Worm (Caenorhabditis elegans): Measurements from ENCODE around the gene ttr-33.

The ttr-33 gene

ce11 chrV:7822655-7823054 is 15.1 kb downstream of the ttr-33 start:
- TF ChIP-seq tbx-8 (GFP tag; optimal IDR thresholded peaks at IDR 0.05), result no peak
- no peak for TF ChIP-seq snpc-4 (tag; optimal IDR thresholded peaks at IDR 0.05)
- no peak for TF ChIP-seq elt-1 (tag; optimal IDR thresholded peaks at IDR 0.05; ENCODE audit: borderline replicate concordance, insufficient read depth)
- peak; percentile 99 for TF ChIP-seq unc-62 (GFP tag; optimal IDR thresholded peaks at IDR 0.05)
- no peak for TF ChIP-seq ceh-39 (tag; optimal IDR thresholded peaks at IDR 0.05)
- TF ChIP-seq nhr-2 (tag; optimal IDR thresholded peaks at IDR 0.05), result no peak
- peak; percentile 92 for TF ChIP-seq unc-120 (tag; optimal IDR thresholded peaks at IDR 0.05; ENCODE audit: poor library complexity, severe bottlenecking)
- TF ChIP-seq hlh-1 (tag; optimal IDR thresholded peaks at IDR 0.05), result peak; percentile 99
- no peak for TF ChIP-seq nhr-12 (tag; optimal IDR thresholded peaks at IDR 0.05)
- TF ChIP-seq bed-3 (GFP tag; optimal IDR thresholded peaks at IDR 0.05), result no peak
- no peak for TF ChIP-seq lsy-2 (tag; optimal IDR thresholded peaks at IDR 0.05)
- no peak for TF ChIP-seq ceh-83 (GFP tag; optimal IDR thresholded peaks at IDR 0.05)
- TF ChIP-seq sem-2 (GFP tag; optimal IDR thresholded peaks at IDR 0.05), result no peak
- no peak for TF ChIP-seq sptf-1 (tag; optimal IDR thresholded peaks at IDR 0.05)
- no peak for TF ChIP-seq nhr-237 (tag; optimal IDR thresholded peaks at IDR 0.05)
- no peak for TF ChIP-seq ham-2 (GFP tag; optimal IDR thresholded peaks at IDR 0.05)
- peak; percentile 45 for TF ChIP-seq M03D4.4 (tag; optimal IDR thresholded peaks at IDR 0.05)
- TF ChIP-seq elt-3 (tag; optimal IDR thresholded peaks at IDR 0.05), result no peak
- no peak for TF ChIP-seq nhr-28 (tag; optimal IDR thresholded peaks at IDR 0.05)
- no peak for TF ChIP-seq ces-1 (GFP tag; optimal IDR thresholded peaks at IDR 0.05)
- peak; percentile 68 for TF ChIP-seq mab-5 (tag; optimal IDR thresholded peaks at IDR 0.05)
- TF ChIP-seq unc-39 (tag; optimal IDR thresholded peaks at IDR 0.05), result no peak
- no peak for TF ChIP-seq flh-1 (GFP tag; optimal IDR thresholded peaks at IDR 0.05)
- no peak for TF ChIP-seq pha-4 (tag; optimal IDR thresholded peaks at IDR 0.05)
- TF ChIP-seq ceh-43 (GFP tag; optimal IDR thresholded peaks at IDR 0.05), result no peak
- TF ChIP-seq cnd-1 (tag; optimal IDR thresholded peaks at IDR 0.05), result no peak

- TF ChIP-seq ceh-43 (GFP tag; optimal IDR thresholded peaks at IDR 0.05) (peak; percentile 61), nhr-237 (tag; optimal IDR thresholded peaks at IDR 0.05) (peak; percentile 43), unc-120 (tag; optimal IDR thresholded peaks at IDR 0.05; ENCODE audit: poor library complexity, severe bottlenecking) (no peak), sem-2 (GFP tag; optimal IDR thresholded peaks at IDR 0.05) (no peak), lsy-2 (tag; optimal IDR thresholded peaks at IDR 0.05) (peak; percentile 20), mep-1 (tag; optimal IDR thresholded peaks at IDR 0.05) (peak; percentile 32), lin-13 (tag; optimal IDR thresholded peaks at IDR 0.05) (no peak), pha-4 (tag; optimal IDR thresholded peaks at IDR 0.05) (no peak), zip-8 (tag; optimal IDR thresholded peaks at IDR 0.05) (no peak), ham-2 (GFP tag; optimal IDR thresholded peaks at IDR 0.05) (no peak), unc-39 (tag; optimal IDR thresholded peaks at IDR 0.05) (no peak), bed-3 (GFP tag; optimal IDR thresholded peaks at IDR 0.05) (no peak), ces-1 (GFP tag; optimal IDR thresholded peaks at IDR 0.05) (peak; percentile 80), lin-32 (GFP tag; optimal IDR thresholded peaks at IDR 0.05) (no peak)
These were observed 17.4 kb downstream of the ttr-33 start, which contains the start of gene lbp-4 for ce11 chrV:7820270-7820669. Gene lbp-4, plus strand, starts transcription at chrV:7820578.

- no peak for TF ChIP-seq unc-62 (GFP tag; optimal IDR thresholded peaks at IDR 0.05)
- peak; percentile 68 for TF ChIP-seq ces-1 (GFP tag; optimal IDR thresholded peaks at IDR 0.05)
- no peak for TF ChIP-seq zip-8 (tag; optimal IDR thresholded peaks at IDR 0.05)
These were observed 18.1 kb downstream of the ttr-33 start for ce11 chrV:7819585-7819984.

ce11 chrV:7816486-7816885 is 21.2 kb downstream of the ttr-33 start:
- peak; percentile 97 for TF ChIP-seq ces-1 (GFP tag; optimal IDR thresholded peaks at IDR 0.05)
- no peak for TF ChIP-seq lsy-2 (tag; optimal IDR thresholded peaks at IDR 0.05)

- TF ChIP-seq nhr-28 (tag; optimal IDR thresholded peaks at IDR 0.05) (no peak), zip-8 (tag; optimal IDR thresholded peaks at IDR 0.05) (no peak), lsy-2 (tag; optimal IDR thresholded peaks at IDR 0.05) (no peak), unc-62 (GFP tag; optimal IDR thresholded peaks at IDR 0.05) (no peak)
These were observed 23.1 kb downstream of the ttr-33 start, which contains the start of gene ZK742.6 for ce11 chrV:7814601-7815000. Gene ZK742.6, minus strand, starts transcription at chrV:7814942.

DNA sequence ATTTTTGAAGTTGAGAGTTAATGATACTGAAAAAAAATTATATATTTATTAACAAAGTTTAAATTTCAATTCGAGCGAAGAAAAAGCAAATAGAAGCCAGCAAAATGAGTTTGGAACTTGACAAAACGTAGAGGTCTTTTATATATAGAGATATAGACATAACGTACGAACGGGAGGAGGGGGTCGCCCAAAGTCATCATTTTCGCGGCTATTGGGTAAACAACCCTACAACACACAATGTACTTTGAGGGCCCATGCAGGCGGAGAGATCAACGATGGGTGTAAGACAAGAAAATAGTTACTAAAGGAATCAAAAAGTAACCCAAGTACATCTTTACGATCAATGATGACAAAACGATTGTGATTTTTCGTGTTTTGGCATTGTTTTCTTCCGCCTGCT is 26.0 kb downstream of the ttr-33 start, which contains the start of gene ZK742.4:
Gene ZK742.4 (minus strand): TSS at position 35 of the 400 bp plus-strand sequence.
- TF ChIP-seq snpc-4 (tag; optimal IDR thresholded peaks at IDR 0.05), result no peak
- TF ChIP-seq pha-4 (tag; optimal IDR thresholded peaks at IDR 0.05), result peak; percentile 31
